Worm (Caenorhabditis elegans) whole organism, mixed stage, embryonic: ENCODE data around the gene F15B9.10.

ENCODE experiments used
- M03D4.4 ChIP-seq: sonication (generic microtip); optimal IDR thresholded peaks from 2 replicates; lab custom pipeline; 2017; ENCODE audit warnings: mild to moderate bottlenecking, missing genetic modification characterization, missing compliant biosample characterization
- bed-3 ChIP-seq: fragments of 200-800 bp; sonication (Bioruptor generic); optimal IDR thresholded peaks from 3 replicates; lab custom pipeline; 2018; ENCODE audit warnings: mild to moderate bottlenecking, missing genetic modification characterization, moderate library complexity, missing compliant biosample characterization
- blmp-1 ChIP-seq: fragments of 150-350 bp; optimal IDR thresholded peaks from 2 replicates; lab custom pipeline; 2014; ENCODE audit warnings: missing biosample characterization, missing genetic modification characterization
- ceh-83 ChIP-seq: fragments of 200-800 bp; sonication (Bioruptor generic); optimal IDR thresholded peaks from 2 replicates; lab custom pipeline; 2018; ENCODE audit warnings: mild to moderate bottlenecking, missing genetic modification characterization, missing compliant biosample characterization
- ces-1 ChIP-seq: fragments of 150-350 bp; optimal IDR thresholded peaks from 2 replicates; lab custom pipeline; 2014; ENCODE audit warnings: missing biosample characterization, missing genetic modification reagents, missing genetic modification characterization
- cnd-1 ChIP-seq: fragments of 200-800 bp; sonication (Bioruptor generic); optimal IDR thresholded peaks from 2 replicates; lab custom pipeline; 2018; ENCODE audit warnings: mild to moderate bottlenecking, missing genetic modification characterization, missing compliant biosample characterization
- drap-1 ChIP-seq: fragments of 200-800 bp; sonication (Bioruptor generic); optimal IDR thresholded peaks from 3 replicates; lab custom pipeline; 2018; ENCODE audit warnings: mild to moderate bottlenecking, missing genetic modification characterization, missing compliant biosample characterization
- elt-1 ChIP-seq: sonication (generic microtip); optimal IDR thresholded peaks from 2 replicates; lab custom pipeline; 2017; ENCODE audit warnings: missing genetic modification characterization, mild to moderate bottlenecking, missing compliant biosample characterization, antibody characterized with exemption, moderate library complexity, borderline replicate concordance; ENCODE audit not compliant: insufficient read depth
- elt-3 ChIP-seq: fragments of 150-350 bp; optimal IDR thresholded peaks from 2 replicates; lab custom pipeline; 2014; ENCODE audit warnings: missing biosample characterization, missing genetic modification characterization
- flh-1 ChIP-seq: fragments of 200-800 bp; sonication (Bioruptor generic); optimal IDR thresholded peaks from 2 replicates; lab custom pipeline; 2018; ENCODE audit warnings: mild to moderate bottlenecking, missing genetic modification characterization, moderate library complexity, missing compliant biosample characterization
- ham-2 ChIP-seq: fragments of 200-800 bp; sonication (Bioruptor generic); optimal IDR thresholded peaks from 2 replicates; lab custom pipeline; 2018; ENCODE audit warnings: mild to moderate bottlenecking, missing genetic modification characterization, missing compliant biosample characterization
- hlh-1 ChIP-seq: fragments of 150-350 bp; optimal IDR thresholded peaks from 2 replicates; lab custom pipeline; 2014; ENCODE audit warnings: missing biosample characterization, missing genetic modification reagents, missing genetic modification characterization
- lsy-2 ChIP-seq: fragments of 150-350 bp; optimal IDR thresholded peaks from 2 replicates; lab custom pipeline; 2014; ENCODE audit warnings: missing biosample characterization, missing genetic modification characterization
- mab-5 ChIP-seq: fragments of 150-350 bp; optimal IDR thresholded peaks from 2 replicates; lab custom pipeline; 2014; ENCODE audit warnings: missing biosample characterization, missing genetic modification characterization
- mep-1 ChIP-seq: fragments of 150-350 bp; optimal IDR thresholded peaks from 2 replicates; lab custom pipeline; 2017; ENCODE audit warnings: missing biosample characterization, missing genetic modification reagents, missing genetic modification characterization, inconsistent platforms
- mls-2 ChIP-seq: sonication (generic microtip); optimal IDR thresholded peaks from 2 replicates; lab custom pipeline; 2016; ENCODE audit warnings: mild to moderate bottlenecking, missing genetic modification characterization, moderate library complexity, missing compliant biosample characterization
- nhr-12 ChIP-seq: fragments of 150-350 bp; optimal IDR thresholded peaks from 2 replicates; lab custom pipeline; 2014; ENCODE audit warnings: missing biosample characterization, missing genetic modification characterization
- nhr-2 ChIP-seq: fragments of 150-350 bp; optimal IDR thresholded peaks from 2 replicates; lab custom pipeline; 2014; ENCODE audit warnings: missing biosample characterization, missing genetic modification characterization
- nhr-237 ChIP-seq: fragments of 150-350 bp; optimal IDR thresholded peaks from 2 replicates; lab custom pipeline; 2014; ENCODE audit warnings: missing biosample characterization, missing genetic modification characterization
- nhr-28 ChIP-seq: fragments of 150-350 bp; optimal IDR thresholded peaks from 2 replicates; lab custom pipeline; 2014; ENCODE audit warnings: missing biosample characterization, missing genetic modification characterization
- nhr-76 ChIP-seq: sonication (generic microtip); optimal IDR thresholded peaks from 2 replicates; lab custom pipeline; 2017; ENCODE audit warnings: missing biosample characterization, missing genetic modification characterization
- snpc-4 ChIP-seq: fragments of 150-350 bp; optimal IDR thresholded peaks from 2 replicates; lab custom pipeline; 2014; ENCODE audit warnings: missing biosample characterization, missing genetic modification characterization
- sptf-1 ChIP-seq: sonication (generic microtip); optimal IDR thresholded peaks from 2 replicates; lab custom pipeline; 2017; ENCODE audit warnings: mild to moderate bottlenecking, missing genetic modification characterization, moderate library complexity, missing compliant biosample characterization
- tbx-8 ChIP-seq: fragments of 200-800 bp; sonication (Bioruptor generic); optimal IDR thresholded peaks from 2 replicates; lab custom pipeline; 2018; ENCODE audit warnings: mild to moderate bottlenecking, missing genetic modification characterization, moderate library complexity, missing compliant biosample characterization
- unc-120 ChIP-seq: sonication (generic microtip); optimal IDR thresholded peaks from 2 replicates; lab custom pipeline; 2017; ENCODE audit warnings: missing genetic modification characterization, missing compliant biosample characterization; ENCODE audit not compliant: poor library complexity, severe bottlenecking
- unc-62 ChIP-seq: fragments of 150-350 bp; optimal IDR thresholded peaks from 2 replicates; lab custom pipeline; 2014; ENCODE audit warnings: missing biosample characterization, missing genetic modification reagents, missing genetic modification characterization
- zip-8 ChIP-seq: fragments of 150-350 bp; optimal IDR thresholded peaks from 2 replicates; lab custom pipeline; 2014; ENCODE audit warnings: missing biosample characterization, missing genetic modification characterization

The F15B9.10 gene

DNA sequence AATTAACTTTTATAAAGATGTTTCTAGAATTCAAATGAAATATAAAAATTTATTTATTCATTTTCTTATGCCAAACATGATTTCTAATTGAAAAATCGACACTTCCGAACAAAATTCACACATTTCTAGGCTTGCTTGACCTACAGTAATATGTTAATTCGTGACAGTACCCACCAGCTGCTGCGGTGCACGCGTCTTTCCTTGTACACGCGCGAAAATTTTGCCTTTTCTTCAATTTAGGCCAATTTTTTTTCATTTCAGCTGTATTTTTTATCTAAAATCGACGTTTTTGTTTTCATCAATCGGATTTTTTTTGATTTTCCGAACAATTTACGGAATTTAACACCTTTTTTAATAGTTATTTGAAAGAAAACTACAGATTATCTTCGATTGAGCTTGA lies 8.7 kb downstream of the F15B9.10 start:
- TF ChIP-seq unc-62 (GFP tag; lab: Kevin White, UChicago) = no peak
- TF ChIP-seq elt-3 (tag; lab: Kevin White, UChicago) = no peak
- TF ChIP-seq nhr-237 = no peak
- no peak for TF ChIP-seq sptf-1 (tag; lab: Kevin White, UChicago)
- no peak for TF ChIP-seq hlh-1 (tag; lab: Kevin White, UChicago)
- no peak for TF ChIP-seq nhr-76 (tag; lab: Kevin White, UChicago)
- TF ChIP-seq mep-1 (tag; lab: Kevin White, UChicago) = no peak
- TF ChIP-seq flh-1 (GFP tag; lab: Kevin White, UChicago) = no peak
- no peak for TF ChIP-seq nhr-12 (tag; lab: Kevin White, UChicago)
- TF ChIP-seq ces-1 (GFP tag; lab: Kevin White, UChicago) = no peak
- TF ChIP-seq tbx-8 (GFP tag; lab: Kevin White, UChicago) = no peak
- TF ChIP-seq, all 35 proteins: peak for 0

DNA sequence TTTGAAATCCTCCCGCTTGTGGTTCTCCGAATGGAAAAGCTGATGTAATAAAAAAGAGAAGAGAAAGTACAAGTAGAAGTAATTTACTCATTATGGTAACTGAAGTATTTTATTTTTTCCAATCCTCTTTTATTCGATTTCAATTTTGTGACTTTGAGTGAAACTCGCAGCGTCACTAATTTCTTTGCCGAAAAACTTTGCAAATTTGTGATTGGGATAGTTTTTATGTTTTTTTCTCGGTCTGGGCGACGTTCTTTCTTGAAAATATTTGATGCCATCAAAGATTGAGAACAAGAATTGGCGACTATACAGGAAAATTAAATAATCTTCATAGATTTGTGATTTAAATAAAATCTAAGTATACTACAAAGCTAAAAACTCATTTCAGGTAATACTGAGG lies 9.2 kb downstream of the F15B9.10 start, which contains the start of gene far-4:
TSS of gene far-4 (minus strand) at position 101 of the 400 bp plus-strand sequence.
- TF ChIP-seq hlh-1 (tag; lab: Kevin White, UChicago) (no peak), nhr-2 (tag; lab: Kevin White, UChicago) (no peak)

DNA sequence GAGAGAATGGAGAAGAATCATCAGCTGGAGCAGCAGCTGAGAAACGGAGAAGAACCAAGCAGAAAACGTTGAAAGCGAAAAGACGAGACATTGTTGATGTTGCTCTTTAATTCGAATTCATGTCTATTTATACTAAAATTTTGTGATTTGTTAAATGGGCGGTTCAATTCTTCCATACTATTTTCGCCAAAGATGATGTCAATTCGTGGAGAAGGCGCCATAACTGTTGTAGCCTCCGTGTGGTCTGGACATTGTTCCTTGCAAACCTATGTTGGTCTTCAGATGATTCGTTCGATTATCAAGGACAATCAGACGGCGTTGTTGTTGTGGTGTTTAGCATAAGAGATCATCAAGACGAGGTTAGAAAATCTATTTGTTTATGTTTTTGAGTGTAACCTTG lies 11.3 kb downstream of the F15B9.10 start, which contains the start of gene far-3:
TSS of gene far-3 (minus strand) at position 101 of the 400 bp plus-strand sequence.
- TF ChIP-seq blmp-1 (tag; lab: Kevin White, UChicago) = no peak
- no peak for TF ChIP-seq unc-62 (GFP tag; lab: Kevin White, UChicago)
- no peak for TF ChIP-seq drap-1 (GFP tag; lab: Kevin White, UChicago)
- TF ChIP-seq nhr-28 = no peak
- no peak for TF ChIP-seq M03D4.4 (tag; lab: Kevin White, UChicago)
- no peak for TF ChIP-seq zip-8
- TF ChIP-seq ceh-83 = no peak
- no peak for TF ChIP-seq cnd-1

ce11 chrV:12995269-12995668 lies 13.5 kb downstream of the F15B9.10 start, which contains the start of gene far-5:
TSS of gene far-5 (plus strand) at chrV:12995569.
- TF ChIP-seq mep-1 (tag; lab: Kevin White, UChicago) (no peak), elt-1 (no peak), ceh-83 (no peak), nhr-2 (tag; lab: Kevin White, UChicago) (no peak), elt-3 (tag; lab: Kevin White, UChicago) (no peak), nhr-28 (no peak), unc-120 (no peak), flh-1 (GFP tag; lab: Kevin White, UChicago) (no peak), bed-3 (GFP tag; lab: Kevin White, UChicago) (no peak), ham-2 (GFP tag; lab: Kevin White, UChicago) (no peak), snpc-4 (no peak), mab-5 (tag; lab: Kevin White, UChicago) (no peak)

- no peak for TF ChIP-seq flh-1 (GFP tag; lab: Kevin White, UChicago)
- TF ChIP-seq nhr-28 = no peak
- no peak for TF ChIP-seq cnd-1
- no peak for TF ChIP-seq elt-3 (tag; lab: Kevin White, UChicago)
- no peak for TF ChIP-seq nhr-12 (tag; lab: Kevin White, UChicago)
- no peak for TF ChIP-seq snpc-4
Observed at ce11 chrV:12992891-12993290, 15.8 kb downstream of the F15B9.10 start, which contains the start of the genes F15B9.11 and dsl-7. TSS of gene F15B9.11 (minus strand) at chrV:12992895. TSS of gene dsl-7 (plus strand) at chrV:12993150.

- TF ChIP-seq zip-8 (peak; percentile 72), blmp-1 (tag; lab: Kevin White, UChicago) (peak; percentile 22), mab-5 (tag; lab: Kevin White, UChicago) (no peak), nhr-28 (no peak), lsy-2 (no peak), mls-2 (tag; lab: Kevin White, UChicago) (no peak), cnd-1 (no peak)
Observed at ce11 chrV:12988256-12988655, 20.5 kb downstream of the F15B9.10 start, which contains the start of gene F15B9.8. TSS of gene F15B9.8 (plus strand) at chrV:12988556.

ce11 chrV:12987061-12987460 lies 21.7 kb downstream of the F15B9.10 start, which contains the start of gene shw-3:
TSS of gene shw-3 (minus strand) at chrV:12987161.
- TF ChIP-seq ham-2 (GFP tag; lab: Kevin White, UChicago) (peak; percentile 21), nhr-28 (no peak)
- TF ChIP-seq, all 35 proteins: peak for 1
